Fruit fly (Drosophila melanogaster) whole organism, embryonic: ENCODE measurements around the gene CG34258.

Experiments used
- Adf1 ChIP-seq: fragments of 200-800 bp; sonication (Bioruptor generic); IDR thresholded peaks from 2 replicates; pipeline ENCODE4 v1.3.6; 2022; ENCODE audit warnings: missing biosample characterization, missing genetic modification characterization
- CG11093 ChIP-seq: fragments of 200-800 bp; sonication (Bioruptor generic); IDR thresholded peaks from 3 replicates; pipeline ENCODE4 v1.3.6; 2022; ENCODE audit warnings: missing biosample characterization, missing genetic modification characterization
- CG11456 ChIP-seq: fragments of 200-800 bp; sonication (Bioruptor generic); IDR thresholded peaks from 3 replicates; pipeline ENCODE4 v1.3.6; 2022; ENCODE audit warnings: missing biosample characterization, missing genetic modification characterization
- CG13775 ChIP-seq: fragments of 200-800 bp; sonication (Bioruptor generic); optimal IDR thresholded peaks from 3 replicates; lab custom pipeline; 2017; ENCODE audit warnings: missing biosample characterization, mild to moderate bottlenecking, missing genetic modification characterization
- CG15479 ChIP-seq: fragments of 200-800 bp; sonication (Bioruptor generic); optimal IDR thresholded peaks from 3 replicates; lab custom pipeline; 2019; ENCODE audit warnings: missing biosample characterization, mild to moderate bottlenecking, missing genetic modification characterization, moderate library complexity
- CG17361 ChIP-seq: fragments of 200-800 bp; sonication (Bioruptor generic); IDR thresholded peaks from 3 replicates; pipeline ENCODE4 v1.3.6; 2022; ENCODE audit warnings: missing biosample characterization, missing genetic modification characterization
- CG2116 ChIP-seq: fragments of 200-800 bp; sonication (Bioruptor generic); optimal IDR thresholded peaks from 3 replicates; lab custom pipeline; 2018; ENCODE audit warnings: missing biosample characterization, mild to moderate bottlenecking, missing genetic modification characterization
- CG2199 ChIP-seq: fragments of 200-800 bp; sonication (Bioruptor generic); IDR thresholded peaks from 3 replicates; pipeline ENCODE4 v1.3.6; 2022; ENCODE audit warnings: missing biosample characterization, missing genetic modification characterization
- CG30431 ChIP-seq: fragments of 200-800 bp; sonication (Bioruptor generic); optimal IDR thresholded peaks from 2 replicates; lab custom pipeline; 2017; ENCODE audit warnings: missing biosample characterization, missing genetic modification characterization
- CG6654 ChIP-seq: fragments of 200-800 bp; sonication (Bioruptor generic); optimal IDR thresholded peaks from 2 replicates; lab custom pipeline; 2017; ENCODE audit warnings: missing biosample characterization, mild to moderate bottlenecking, missing genetic modification characterization
- CG6791 ChIP-seq: fragments of 200-800 bp; sonication (Bioruptor generic); IDR thresholded peaks from 3 replicates; pipeline ENCODE4 v1.3.6; 2022; ENCODE audit warnings: missing biosample characterization, missing genetic modification characterization; ENCODE audit not compliant: partially characterized antibody
- CG7839 ChIP-seq: fragments of 200-800 bp; sonication (Bioruptor generic); optimal IDR thresholded peaks from 3 replicates; lab custom pipeline; 2018; ENCODE audit warnings: missing biosample characterization, mild to moderate bottlenecking, missing genetic modification characterization, moderate library complexity
- CG7928 ChIP-seq: fragments of 200-800 bp; sonication (Bioruptor generic); optimal IDR thresholded peaks from 2 replicates; lab custom pipeline; 2017; ENCODE audit warnings: missing biosample characterization, mild to moderate bottlenecking, missing genetic modification characterization
- CG8290 ChIP-seq, 3 experiments: fragments of 200-800 bp; sonication (Bioruptor generic); optimal IDR thresholded peaks; 2 replicates each; lab custom pipeline; 2016 to 2019; ENCODE audit warnings: missing biosample characterization in 3 of 3, missing genetic modification characterization in 3 of 3, mild to moderate bottlenecking in 2 of 3, moderate library complexity in 1 of 3
- CG8944 ChIP-seq: fragments of 200-800 bp; sonication (Bioruptor generic); optimal IDR thresholded peaks from 3 replicates; lab custom pipeline; 2016; ENCODE audit warnings: missing biosample characterization, missing genetic modification characterization
- CG9437 ChIP-seq: fragments of 200-800 bp; sonication (Bioruptor generic); optimal IDR thresholded peaks from 2 replicates; lab custom pipeline; 2018; ENCODE audit warnings: missing biosample characterization, mild to moderate bottlenecking, missing genetic modification characterization
- CG9932 ChIP-seq: fragments of 200-800 bp; sonication (Bioruptor generic); IDR thresholded peaks from 2 replicates; pipeline ENCODE4 v1.3.6; 2022; ENCODE audit warnings: missing biosample characterization, missing genetic modification characterization
- Chrac-16 ChIP-seq: fragments of 200-800 bp; sonication (Bioruptor generic); optimal IDR thresholded peaks from 3 replicates; lab custom pipeline; 2016; ENCODE audit warnings: missing biosample characterization, missing genetic modification characterization
- Dad ChIP-seq: fragments of 200-800 bp; sonication (Bioruptor generic); optimal IDR thresholded peaks from 3 replicates; lab custom pipeline; 2016; ENCODE audit warnings: missing biosample characterization, missing genetic modification characterization
- Deaf1 ChIP-seq: fragments of 200-800 bp; optimal IDR thresholded peaks from 3 replicates; lab custom pipeline; 2019; ENCODE audit warnings: missing biosample characterization, mild to moderate bottlenecking, missing genetic modification characterization, moderate library complexity
- Dip3 ChIP-seq: fragments of 200-800 bp; sonication (Bioruptor generic); optimal IDR thresholded peaks from 3 replicates; lab custom pipeline; 2016; ENCODE audit warnings: missing biosample characterization, missing genetic modification characterization
- Dll ChIP-seq: fragments of 200-800 bp; sonication (Bioruptor generic); IDR thresholded peaks from 4 replicates; pipeline ENCODE4 v1.3.6; 2022; ENCODE audit warnings: missing biosample characterization, missing genetic modification characterization; ENCODE audit not compliant: partially characterized antibody
- HHEX ChIP-seq: fragments of 200-800 bp; sonication (Bioruptor generic); optimal IDR thresholded peaks from 3 replicates; lab custom pipeline; 2017; ENCODE audit warnings: missing biosample characterization, mild to moderate bottlenecking, missing genetic modification characterization, missing genetic modification reagents
- HLH4C ChIP-seq: fragments of 200-800 bp; sonication (Bioruptor generic); IDR thresholded peaks from 3 replicates; pipeline ENCODE4 v1.3.6; 2022; ENCODE audit warnings: missing biosample characterization, missing genetic modification characterization; ENCODE audit not compliant: partially characterized antibody
- Hr39 ChIP-seq: fragments of >200 bp; optimal IDR thresholded peaks from 2 replicates; lab custom pipeline; 2017
- Lhr ChIP-seq: fragments of 200-800 bp; sonication (Bioruptor generic); optimal IDR thresholded peaks from 3 replicates; lab custom pipeline; 2017; ENCODE audit warnings: mild to moderate bottlenecking, missing biosample characterization, missing genetic modification reagents, missing genetic modification characterization
- Mrtf ChIP-seq: fragments of 200-800 bp; sonication (Bioruptor generic); IDR thresholded peaks from 3 replicates; pipeline ENCODE4 v1.3.6; 2022; ENCODE audit warnings: missing biosample characterization, missing genetic modification characterization
- NC2β ChIP-seq: fragments of 200-800 bp; sonication (Bioruptor generic); optimal IDR thresholded peaks from 2 replicates; lab custom pipeline; 2016; ENCODE audit warnings: missing biosample characterization, missing genetic modification characterization
- Vsx1 ChIP-seq: fragments of 200-800 bp; sonication (Bioruptor generic); optimal IDR thresholded peaks from 2 replicates; lab custom pipeline; 2017; ENCODE audit warnings: missing biosample characterization, mild to moderate bottlenecking, missing genetic modification characterization, missing genetic modification reagents
- abd-A ChIP-seq: fragments of 200-800 bp; sonication (Bioruptor generic); optimal IDR thresholded peaks from 3 replicates; lab custom pipeline; 2019; ENCODE audit warnings: missing biosample characterization, mild to moderate bottlenecking, missing genetic modification characterization, moderate library complexity
- dm ChIP-seq: fragments of 200-800 bp; sonication (Bioruptor generic); optimal IDR thresholded peaks from 3 replicates; lab custom pipeline; 2016; ENCODE audit warnings: missing biosample characterization, missing genetic modification characterization
- ftz-f1 ChIP-seq: fragments of 200-800 bp; sonication (Bioruptor generic); optimal IDR thresholded peaks from 2 replicates; lab custom pipeline; 2016; ENCODE audit warnings: missing biosample characterization, missing genetic modification characterization
- gcm2 ChIP-seq: fragments of 200-800 bp; sonication (Bioruptor generic); optimal IDR thresholded peaks from 2 replicates; lab custom pipeline; 2016; ENCODE audit warnings: missing biosample characterization, missing genetic modification characterization
- gfzf ChIP-seq: fragments of 200-800 bp; sonication (Bioruptor generic); optimal IDR thresholded peaks from 2 replicates; lab custom pipeline; 2016; ENCODE audit warnings: missing biosample characterization, mild to moderate bottlenecking, missing genetic modification characterization, moderate library complexity
- grau ChIP-seq: fragments of 200-800 bp; optimal IDR thresholded peaks from 3 replicates; lab custom pipeline; 2019; ENCODE audit warnings: missing biosample characterization, mild to moderate bottlenecking, missing genetic modification characterization, moderate library complexity
- ham ChIP-seq: fragments of 200-800 bp; sonication (Bioruptor generic); IDR thresholded peaks from 2 replicates; pipeline ENCODE4 v1.3.6; 2022; ENCODE audit warnings: missing biosample characterization, missing genetic modification characterization
- hb ChIP-seq: fragments of 200-800 bp; sonication (Bioruptor generic); IDR thresholded peaks from 3 replicates; pipeline ENCODE4 v1.3.6; 2022; ENCODE audit warnings: missing biosample characterization, missing genetic modification characterization; ENCODE audit not compliant: partially characterized antibody
- hkb ChIP-seq, 2 experiments: fragments of 200-800 bp in 1 of 2; fragments of >200 bp in 1 of 2; sonication (Bioruptor generic) in 1 of 2; IDR thresholded peaks in 1 of 2; optimal IDR thresholded peaks in 1 of 2; 2 replicates each; pipeline versions ENCODE4 v1.3.6 to Lab custom; 2017 to 2022; ENCODE audit warnings: missing biosample characterization in 1 of 2, missing genetic modification characterization in 1 of 2
- mirr ChIP-seq: fragments of 200-800 bp; sonication (Bioruptor generic); optimal IDR thresholded peaks from 3 replicates; lab custom pipeline; 2018; ENCODE audit warnings: missing biosample characterization, mild to moderate bottlenecking, missing genetic modification characterization
- oc ChIP-seq: fragments of 200-800 bp; sonication (Bioruptor generic); optimal IDR thresholded peaks from 2 replicates; lab custom pipeline; 2018; ENCODE audit warnings: missing biosample characterization, mild to moderate bottlenecking, missing genetic modification characterization, moderate library complexity
- onecut ChIP-seq: fragments of 200-800 bp; sonication (Bioruptor generic); IDR thresholded peaks from 2 replicates; pipeline ENCODE4 v1.3.6; 2022; ENCODE audit warnings: missing biosample characterization, missing genetic modification characterization
- pita ChIP-seq: fragments of 200-800 bp; sonication (Bioruptor generic); optimal IDR thresholded peaks from 2 replicates; lab custom pipeline; 2017; ENCODE audit warnings: missing biosample characterization, mild to moderate bottlenecking, missing genetic modification characterization
- pnt ChIP-seq: fragments of 200-800 bp; sonication (Bioruptor generic); optimal IDR thresholded peaks from 3 replicates; lab custom pipeline; 2016; ENCODE audit warnings: missing biosample characterization, missing genetic modification characterization
- repo ChIP-seq: fragments of 200-800 bp; sonication (Bioruptor generic); optimal IDR thresholded peaks from 2 replicates; lab custom pipeline; 2016; ENCODE audit warnings: missing biosample characterization, missing genetic modification characterization
- run ChIP-seq: fragments of 200-800 bp; sonication (Bioruptor generic); optimal IDR thresholded peaks from 3 replicates; lab custom pipeline; 2018; ENCODE audit warnings: missing biosample characterization, mild to moderate bottlenecking, missing genetic modification characterization
- slbo ChIP-seq: fragments of 200-800 bp; sonication (Bioruptor generic); IDR thresholded peaks from 2 replicates; pipeline ENCODE4 v1.3.6; 2022; ENCODE audit warnings: missing biosample characterization, missing genetic modification characterization
- slou ChIP-seq: fragments of 200-800 bp; sonication (Bioruptor generic); optimal IDR thresholded peaks from 3 replicates; lab custom pipeline; 2016; ENCODE audit warnings: missing biosample characterization, missing genetic modification characterization
- sr ChIP-seq: fragments of 200-800 bp; sonication (Bioruptor generic); IDR thresholded peaks from 3 replicates; pipeline ENCODE4 v1.3.6; 2022; ENCODE audit warnings: missing biosample characterization, missing genetic modification characterization
- tio ChIP-seq: fragments of 200-800 bp; sonication (Bioruptor generic); optimal IDR thresholded peaks from 2 replicates; lab custom pipeline; 2017; ENCODE audit warnings: missing biosample characterization, missing genetic modification characterization, inconsistent platforms
- wdn ChIP-seq: fragments of 200-800 bp; sonication (Bioruptor generic); IDR thresholded peaks from 2 replicates; pipeline ENCODE4 v1.3.6; 2022; ENCODE audit warnings: missing biosample characterization, missing genetic modification characterization
- z ChIP-seq: fragments of 200-800 bp; sonication (Bioruptor generic); IDR thresholded peaks from 3 replicates; pipeline ENCODE4 v1.3.6; 2022; ENCODE audit warnings: missing biosample characterization, missing genetic modification characterization

The CG34258 gene

DNA sequence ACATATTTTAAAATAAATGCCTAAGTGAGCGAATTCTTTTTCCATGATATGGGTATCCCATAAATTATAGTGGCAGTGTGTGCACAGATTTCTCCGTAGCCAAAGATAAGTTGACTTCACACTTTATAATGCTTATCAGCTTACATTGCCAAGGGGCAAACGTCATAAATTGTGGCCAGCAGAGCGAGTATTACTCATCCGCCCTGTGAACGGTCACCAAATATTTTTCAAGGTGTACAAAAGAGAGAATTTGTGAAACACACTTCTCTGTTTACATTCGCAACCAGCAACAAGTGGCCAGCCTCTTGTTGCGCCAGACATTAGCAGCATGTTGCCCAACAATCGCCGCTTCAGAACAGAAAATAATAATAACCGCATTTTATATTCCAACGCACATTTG, 18.9 kb downstream of the CG34258 start (continued):
- TF ChIP-seq slou (GFP tag; lab: Kevin White, UChicago) (no peak), HHEX (GFP tag; lab: Kevin White, UChicago) (peak; percentile 52), tio (GFP tag; lab: Kevin White, UChicago) (no peak), Dip3 (no peak), CG11093 (GFP tag; lab: Robert Waterston, UW) (no peak), mirr (GFP tag; lab: Kevin White, UChicago) (peak; percentile 69), pnt (GFP tag; lab: Kevin White, UChicago) (no peak), CG7839 (peak; percentile 14), CG6791 (GFP tag; lab: Robert Waterston, UW) (no peak), CG2199 (peak; percentile 53; the same call in 1 of the 3 replicates), run (tag; lab: Kevin White, UChicago) (peak; percentile 39), gfzf (GFP tag; lab: Kevin White, UChicago) (no peak), repo (no peak), Vsx1 (GFP tag; lab: Kevin White, UChicago) (peak; percentile 59), CG15479 (GFP tag; lab: Kevin White, UChicago) (no peak), abd-A (tag; lab: Kevin White, UChicago) (no peak), CG9437 (GFP tag; lab: Kevin White, UChicago) (no peak), CG30431 (GFP tag; lab: Kevin White, UChicago) (no peak), ftz-f1 (GFP tag; lab: Kevin White, UChicago) (no peak), slbo (no peak), Mrtf (no peak), grau (peak; percentile 23), wdn (GFP tag; lab: Robert Waterston, UW) (no peak), z (no peak), hb (GFP tag; lab: Robert Waterston, UW) (no peak), onecut (GFP tag; lab: Robert Waterston, UW) (peak; percentile 41; the same call in 1 of the 2 replicates), CG2116 (GFP tag; lab: Kevin White, UChicago) (no peak), ham (no peak), dm (GFP tag; lab: Kevin White, UChicago) (no peak), Dll (no peak), pita (GFP tag; lab: Kevin White, UChicago) (no peak), hkb (optimal IDR thresholded peaks at IDR 0.05; lab: Kevin White, UChicago) (no peak), hkb (GFP tag; IDR thresholded peaks at IDR 0.05; lab: Robert Waterston, UW) (peak; percentile 78), CG9932 (GFP tag; lab: Robert Waterston, UW) (no peak), oc (tag; lab: Kevin White, UChicago) (no peak), Lhr (GFP tag; lab: Kevin White, UChicago) (no peak), Hr39 (no peak), NC2β (GFP tag; lab: Kevin White, UChicago) (no peak), HLH4C (GFP tag; lab: Robert Waterston, UW) (no peak), CG17361 (no peak), CG8290 (GFP tag; optimal IDR thresholded peaks at IDR 0.05; lab: Kevin White, UChicago) (no peak), CG8290 (tag; optimal IDR thresholded peaks at IDR 0.05; lab: Kevin White, UChicago) (peak in 1 of 2 experiments; percentile 70), Chrac-16 (GFP tag; lab: Kevin White, UChicago) (no peak), sr (GFP tag; lab: Robert Waterston, UW) (no peak), CG11456 (GFP tag; lab: Robert Waterston, UW) (no peak), CG7928 (GFP tag; lab: Kevin White, UChicago) (no peak), Deaf1 (no peak), Adf1 (no peak; the same call in 1 of the 2 replicates), CG6654 (GFP tag; lab: Kevin White, UChicago) (no peak), CG8944 (GFP tag; lab: Kevin White, UChicago) (no peak), Dad (GFP tag; lab: Kevin White, UChicago) (no peak), CG13775 (GFP tag; lab: Kevin White, UChicago) (no peak), gcm2 (GFP tag; lab: Kevin White, UChicago) (no peak)
